Fruit fly (Drosophila melanogaster) whole organism, embryonic: ENCODE measurements around the gene CG42716.

ENCODE experiments used
- CG13296 ChIP-seq: fragments of 200-800 bp; sonication (Bioruptor generic); optimal IDR thresholded peaks from 3 replicates; lab custom pipeline; 2018; ENCODE audit warnings: missing biosample characterization, mild to moderate bottlenecking, missing genetic modification characterization
- CG14050 ChIP-seq: fragments of 200-800 bp; sonication (Bioruptor generic); IDR thresholded peaks from 3 replicates; pipeline ENCODE4 v1.3.6; 2022; ENCODE audit warnings: missing biosample characterization, missing genetic modification characterization
- CG14860 ChIP-seq: fragments of 200-800 bp; sonication (Bioruptor generic); IDR thresholded peaks from 3 replicates; pipeline ENCODE4 v1.3.6; 2022; ENCODE audit warnings: missing biosample characterization, missing genetic modification characterization; ENCODE audit not compliant: partially characterized antibody
- CG15601 ChIP-seq: fragments of 200-800 bp; sonication (Bioruptor generic); optimal IDR thresholded peaks from 3 replicates; lab custom pipeline; 2019; ENCODE audit warnings: missing biosample characterization, mild to moderate bottlenecking, missing genetic modification characterization, moderate library complexity
- CG1603 ChIP-seq: fragments of 200-800 bp; sonication (Bioruptor generic); optimal IDR thresholded peaks from 2 replicates; lab custom pipeline; 2019; ENCODE audit warnings: missing biosample characterization, mild to moderate bottlenecking, missing genetic modification characterization, moderate library complexity
- CG2116 ChIP-seq: fragments of 200-800 bp; sonication (Bioruptor generic); optimal IDR thresholded peaks from 3 replicates; lab custom pipeline; 2018; ENCODE audit warnings: missing biosample characterization, mild to moderate bottlenecking, missing genetic modification characterization
- CG31365 ChIP-seq: fragments of 200-800 bp; sonication (Bioruptor generic); optimal IDR thresholded peaks from 2 replicates; lab custom pipeline; 2018; ENCODE audit warnings: missing biosample characterization, mild to moderate bottlenecking, missing genetic modification characterization
- CG4730 ChIP-seq: fragments of 200-800 bp; sonication (Bioruptor generic); IDR thresholded peaks from 2 replicates; pipeline ENCODE4 v1.3.6; 2022; ENCODE audit warnings: missing biosample characterization, missing genetic modification characterization
- CG6272 ChIP-seq: fragments of 200-800 bp; sonication (Bioruptor generic); IDR thresholded peaks from 2 replicates; pipeline ENCODE4 v1.3.6; 2022; ENCODE audit warnings: missing biosample characterization, missing genetic modification characterization
- CG7987 ChIP-seq: fragments of 200-800 bp; sonication (Bioruptor generic); optimal IDR thresholded peaks from 2 replicates; lab custom pipeline; 2018; ENCODE audit warnings: missing biosample characterization, mild to moderate bottlenecking, missing genetic modification characterization, moderate library complexity
- CG8478 ChIP-seq: fragments of >200 bp; optimal IDR thresholded peaks from 2 replicates; lab custom pipeline; 2018
- CG8765 ChIP-seq: fragments of 200-800 bp; sonication (Bioruptor generic); IDR thresholded peaks from 2 replicates; pipeline ENCODE4 v1.3.6; 2022; ENCODE audit warnings: missing biosample characterization, missing genetic modification characterization
- Dref ChIP-seq: fragments of 200-800 bp; sonication (Bioruptor generic); IDR thresholded peaks from 2 replicates; pipeline ENCODE4 v1.3.6; 2022; ENCODE audit warnings: missing biosample characterization, missing genetic modification characterization
- ERR ChIP-seq: fragments of 200-800 bp; sonication (Bioruptor generic); optimal IDR thresholded peaks from 2 replicates; lab custom pipeline; 2016; ENCODE audit warnings: missing biosample characterization, missing genetic modification characterization
- Nf-YC ChIP-seq: fragments of 200-800 bp; optimal IDR thresholded peaks from 3 replicates; lab custom pipeline; 2019; ENCODE audit warnings: missing biosample characterization, mild to moderate bottlenecking, missing genetic modification characterization, moderate library complexity
- Oaz ChIP-seq: fragments of 200-800 bp; sonication (Bioruptor generic); IDR thresholded peaks from 2 replicates; pipeline ENCODE4 v1.3.6; 2022; ENCODE audit warnings: missing biosample characterization, missing genetic modification characterization
- TFAM ChIP-seq: fragments of 200-800 bp; sonication (Bioruptor generic); optimal IDR thresholded peaks from 2 replicates; lab custom pipeline; 2017; ENCODE audit warnings: missing biosample characterization, missing genetic modification characterization, inconsistent platforms
- aop ChIP-seq: fragments of 200-800 bp; sonication (Bioruptor generic); IDR thresholded peaks from 2 replicates; pipeline ENCODE4 v1.3.6; 2022; ENCODE audit warnings: missing biosample characterization, missing genetic modification characterization
- bab2 ChIP-seq: fragments of 200-800 bp; sonication (Bioruptor generic); optimal IDR thresholded peaks from 2 replicates; lab custom pipeline; 2016; ENCODE audit warnings: missing biosample characterization, missing genetic modification characterization
- chn ChIP-seq: fragments of 200-800 bp; sonication (Bioruptor generic); optimal IDR thresholded peaks from 2 replicates; lab custom pipeline; 2016; ENCODE audit warnings: missing biosample characterization, missing genetic modification characterization
- disco-r ChIP-seq: fragments of 200-800 bp; sonication (Bioruptor generic); optimal IDR thresholded peaks from 2 replicates; lab custom pipeline; 2016; ENCODE audit warnings: missing biosample characterization, missing genetic modification characterization
- ewg ChIP-seq: fragments of 200-800 bp; sonication (Bioruptor generic); optimal IDR thresholded peaks from 3 replicates; lab custom pipeline; 2017; ENCODE audit warnings: mild to moderate bottlenecking, missing biosample characterization, missing genetic modification reagents, missing genetic modification characterization
- eyg ChIP-seq: fragments of 200-800 bp; sonication (Bioruptor generic); optimal IDR thresholded peaks from 3 replicates; lab custom pipeline; 2016; ENCODE audit warnings: missing biosample characterization, missing genetic modification characterization
- fd96Cb ChIP-seq: fragments of 200-800 bp; sonication (Bioruptor generic); optimal IDR thresholded peaks from 2 replicates; lab custom pipeline; 2018; ENCODE audit warnings: missing biosample characterization, mild to moderate bottlenecking, missing genetic modification characterization, moderate library complexity
- gce ChIP-seq: fragments of 200-800 bp; sonication (Bioruptor generic); IDR thresholded peaks from 3 replicates; pipeline ENCODE4 v1.3.6; 2022; ENCODE audit warnings: missing biosample characterization, missing genetic modification characterization
- gfzf ChIP-seq: fragments of 200-800 bp; sonication (Bioruptor generic); optimal IDR thresholded peaks from 2 replicates; lab custom pipeline; 2016; ENCODE audit warnings: missing biosample characterization, mild to moderate bottlenecking, missing genetic modification characterization, moderate library complexity
- ind ChIP-seq: fragments of 200-800 bp; sonication (Bioruptor generic); optimal IDR thresholded peaks from 3 replicates; lab custom pipeline; 2016; ENCODE audit warnings: missing biosample characterization, missing genetic modification characterization
- klu ChIP-seq: fragments of 200-800 bp; sonication (Bioruptor generic); IDR thresholded peaks from 2 replicates; pipeline ENCODE4 v1.3.6; 2022; ENCODE audit warnings: missing biosample characterization, missing genetic modification characterization
- lab ChIP-seq: fragments of 200-800 bp; sonication (Bioruptor generic); optimal IDR thresholded peaks from 3 replicates; lab custom pipeline; 2017; ENCODE audit warnings: missing biosample characterization, missing genetic modification characterization, mild to moderate bottlenecking, moderate library complexity, missing genetic modification reagents
- luna ChIP-seq: fragments of 200-800 bp; sonication (Bioruptor generic); optimal IDR thresholded peaks from 2 replicates; lab custom pipeline; 2016; ENCODE audit warnings: missing biosample characterization, missing genetic modification characterization
- nau ChIP-seq: fragments of 200-800 bp; sonication (Bioruptor generic); optimal IDR thresholded peaks from 3 replicates; lab custom pipeline; 2017; ENCODE audit warnings: missing biosample characterization, mild to moderate bottlenecking, missing genetic modification characterization, missing genetic modification reagents
- pho ChIP-seq: fragments of 200-800 bp; sonication (Bioruptor generic); optimal IDR thresholded peaks from 2 replicates; lab custom pipeline; 2016; ENCODE audit warnings: missing biosample characterization, missing genetic modification characterization
- pnt ChIP-seq: fragments of 200-800 bp; sonication (Bioruptor generic); optimal IDR thresholded peaks from 3 replicates; lab custom pipeline; 2016; ENCODE audit warnings: missing biosample characterization, missing genetic modification characterization
- sc ChIP-seq, 3 experiments: fragments of >200 bp in 2 of 3; fragments of 200-800 bp in 1 of 3; sonication (Bioruptor generic) in 1 of 3; optimal IDR thresholded peaks; 2 replicates in 2 of 3; 3 replicates in 1 of 3; lab custom pipeline; 2017; ENCODE audit warnings: mild to moderate bottlenecking in 1 of 3, missing biosample characterization in 1 of 3, missing genetic modification characterization in 1 of 3, missing genetic modification reagents in 1 of 3
- sd ChIP-seq: fragments of 200-800 bp; sonication (Bioruptor generic); optimal IDR thresholded peaks from 3 replicates; lab custom pipeline; 2018; ENCODE audit warnings: missing biosample characterization, mild to moderate bottlenecking, missing genetic modification characterization, moderate library complexity
- sens ChIP-seq: fragments of 200-800 bp; sonication (Bioruptor generic); peaks from one replicate; lab custom pipeline; 2016; ENCODE audit warnings: missing biosample characterization, missing genetic modification characterization
- sens-2 ChIP-seq: fragments of 200-800 bp; sonication (Bioruptor generic); IDR thresholded peaks from 2 replicates; pipeline ENCODE4 v1.3.6; 2022; ENCODE audit warnings: missing biosample characterization, missing genetic modification characterization
- sima ChIP-seq: fragments of 200-800 bp; sonication (Bioruptor generic); optimal IDR thresholded peaks from 2 replicates; lab custom pipeline; 2016; ENCODE audit warnings: missing biosample characterization, missing genetic modification characterization
- sqz ChIP-seq: fragments of 200-800 bp; sonication (Bioruptor generic); optimal IDR thresholded peaks from 3 replicates; lab custom pipeline; 2018; ENCODE audit warnings: missing biosample characterization, mild to moderate bottlenecking, missing genetic modification characterization

Gene CG42716

dm6 chr3L:16045083-16045830 lies 11.7 kb downstream of the CG42716 start (continued):
- TF ChIP-seq luna (GFP tag; lab: Kevin White, UChicago) (no peak), Dref (GFP tag; lab: Robert Waterston, UW) (no peak), CG1603 (tag; lab: Kevin White, UChicago) (peak; percentile 55), sima (GFP tag; lab: Kevin White, UChicago) (no peak), CG14050 (GFP tag; lab: Robert Waterston, UW) (peak; percentile 68; the same call in 2 of the 3 replicates), CG6272 (GFP tag; lab: Robert Waterston, UW) (no peak), disco-r (no peak), CG8765 (GFP tag; lab: Robert Waterston, UW) (no peak), CG2116 (GFP tag; lab: Kevin White, UChicago) (no peak), Nf-YC (no peak), CG31365 (tag; lab: Kevin White, UChicago) (no peak), Oaz (GFP tag; lab: Robert Waterston, UW) (peak; percentile 41; the same call in 1 of the 2 replicates), CG7987 (GFP tag; lab: Kevin White, UChicago) (no peak), sens (GFP tag; lab: Kevin White, UChicago) (peak; percentile 93), aop (GFP tag; lab: Robert Waterston, UW) (0 out of 2 replicates have a peak, but pooled peaks have one; percentile 22), ind (GFP tag; lab: Kevin White, UChicago) (no peak), gfzf (GFP tag; lab: Kevin White, UChicago) (no peak), ERR (GFP tag; lab: Kevin White, UChicago) (no peak), gce (peak; percentile 83; the same call in 2 of the 3 replicates), klu (GFP tag; lab: Robert Waterston, UW) (no peak), CG13296 (GFP tag; lab: Kevin White, UChicago) (no peak), TFAM (GFP tag; lab: Kevin White, UChicago) (no peak), sc (optimal IDR thresholded peaks at IDR 0.05; lab: Kevin White, UChicago) (no peak), sc (GFP tag; optimal IDR thresholded peaks at IDR 0.05; lab: Kevin White, UChicago) (no peak), CG14860 (GFP tag; lab: Robert Waterston, UW) (no peak), lab (GFP tag; lab: Kevin White, UChicago) (peak; percentile 64), sens-2 (0 out of 2 replicates have a peak, but pooled peaks have one; percentile 33), CG4730 (GFP tag; lab: Robert Waterston, UW) (no peak), sqz (GFP tag; lab: Kevin White, UChicago) (no peak), pho (GFP tag; lab: Kevin White, UChicago) (no peak), nau (GFP tag; lab: Kevin White, UChicago) (no peak), chn (GFP tag; lab: Kevin White, UChicago) (no peak), bab2 (GFP tag; lab: Kevin White, UChicago) (no peak), eyg (no peak), CG8478 (lab: Kevin White, UChicago) (no peak), fd96Cb (tag; lab: Kevin White, UChicago) (peak; percentile 51), CG15601 (tag; lab: Kevin White, UChicago) (peak; percentile 9), pnt (GFP tag; lab: Kevin White, UChicago) (peak; percentile 24), sd (tag; lab: Kevin White, UChicago) (no peak), ewg (GFP tag; lab: Kevin White, UChicago) (no peak)
